Fruit fly (Drosophila melanogaster): Measurements from ENCODE around the gene CG43998.

Gene CG43998

dm6 chr3R:23931095-23931728 is 2.4 kb upstream of the CG43998 start, which contains the start of the genes Rpt2 and CG13599:
Gene Rpt2 (minus strand): TSS chr3R:23931558.
Gene CG13599 (plus strand): TSS chr3R:23931639.
- TF ChIP-seq Dll (optimal IDR thresholded peaks at IDR 0.05) (no peak), pan (optimal IDR thresholded peaks at IDR 0.05) (no peak), usp (GFP tag; optimal IDR thresholded peaks at IDR 0.05) (no peak), EcR (GFP tag; optimal IDR thresholded peaks at IDR 0.05) (no peak), CG8478 (optimal IDR thresholded peaks at IDR 0.05) (no peak), psq (optimal IDR thresholded peaks at IDR 0.05) (no peak)

dm6 chr3R:23927429-23927828 is 1.4 kb downstream of the CG43998 start, which contains the start of gene CG13601:
Gene CG13601 (minus strand): TSS chr3R:23927634.
- no peak for TF ChIP-seq pan (optimal IDR thresholded peaks at IDR 0.05)
- TF ChIP-seq psq (optimal IDR thresholded peaks at IDR 0.05): no peak
- no peak for TF ChIP-seq usp (GFP tag; optimal IDR thresholded peaks at IDR 0.05)
- TF ChIP-seq Dll (optimal IDR thresholded peaks at IDR 0.05): no peak
- no peak for TF ChIP-seq CG8478 (optimal IDR thresholded peaks at IDR 0.05)
- TF ChIP-seq EcR (GFP tag; optimal IDR thresholded peaks at IDR 0.05): no peak

- no peak for TF ChIP-seq Dll (optimal IDR thresholded peaks at IDR 0.05)
Measured at dm6 chr3R:23924200-23924599, 4.6 kb downstream of the CG43998 start, which contains the start of gene Ndc1. Gene Ndc1 (plus strand): TSS chr3R:23924399.

- no peak for TF ChIP-seq pan (optimal IDR thresholded peaks at IDR 0.05)
- TF ChIP-seq psq (optimal IDR thresholded peaks at IDR 0.05): no peak
- TF ChIP-seq EcR (GFP tag; optimal IDR thresholded peaks at IDR 0.05): no peak
- TF ChIP-seq CG8478 (optimal IDR thresholded peaks at IDR 0.05): no peak
- TF ChIP-seq usp (GFP tag; optimal IDR thresholded peaks at IDR 0.05): no peak
- TF ChIP-seq Dll (optimal IDR thresholded peaks at IDR 0.05): no peak
Measured at dm6 chr3R:23922502-23923350, 6.1 kb downstream of the CG43998 start, which contains the start of the genes sba and CG31141. Gene sba (minus strand): TSS chr3R:23922973. Gene CG31141 (plus strand): TSS chr3R:23923300.

dm6 chr3R:23921701-23922501 is 6.9 kb downstream of the CG43998 start:
- TF ChIP-seq CG8478 (optimal IDR thresholded peaks at IDR 0.05) (no peak), Dll (optimal IDR thresholded peaks at IDR 0.05) (no peak), EcR (GFP tag; optimal IDR thresholded peaks at IDR 0.05) (no peak), pan (optimal IDR thresholded peaks at IDR 0.05) (no peak)

- no peak for TF ChIP-seq pan (optimal IDR thresholded peaks at IDR 0.05)
- no peak for TF ChIP-seq CG8478 (optimal IDR thresholded peaks at IDR 0.05)
- TF ChIP-seq psq (optimal IDR thresholded peaks at IDR 0.05): no peak
- no peak for TF ChIP-seq EcR (GFP tag; optimal IDR thresholded peaks at IDR 0.05)
- TF ChIP-seq Dll (optimal IDR thresholded peaks at IDR 0.05): no peak
- TF ChIP-seq usp (GFP tag; optimal IDR thresholded peaks at IDR 0.05): no peak
Measured at dm6 chr3R:23920874-23921539, 7.8 kb downstream of the CG43998 start.

dm6 chr3R:23920387-23920786 is 8.4 kb downstream of the CG43998 start:
- no peak for TF ChIP-seq EcR (GFP tag; optimal IDR thresholded peaks at IDR 0.05)
- TF ChIP-seq Dll (optimal IDR thresholded peaks at IDR 0.05): no peak
- TF ChIP-seq pan (optimal IDR thresholded peaks at IDR 0.05): no peak
- TF ChIP-seq CG8478 (optimal IDR thresholded peaks at IDR 0.05): no peak
- no peak for TF ChIP-seq usp (GFP tag; optimal IDR thresholded peaks at IDR 0.05)
- no peak for TF ChIP-seq psq (optimal IDR thresholded peaks at IDR 0.05)

- TF ChIP-seq usp (GFP tag; optimal IDR thresholded peaks at IDR 0.05) (no peak), EcR (GFP tag; optimal IDR thresholded peaks at IDR 0.05) (no peak), pan (optimal IDR thresholded peaks at IDR 0.05) (no peak), Dll (optimal IDR thresholded peaks at IDR 0.05) (no peak), psq (optimal IDR thresholded peaks at IDR 0.05) (no peak), CG8478 (optimal IDR thresholded peaks at IDR 0.05) (no peak)
Measured at dm6 chr3R:23919366-23919765, 9.4 kb downstream of the CG43998 start.

- TF ChIP-seq CG8478 (optimal IDR thresholded peaks at IDR 0.05) (no peak), Dll (optimal IDR thresholded peaks at IDR 0.05) (peak; percentile 2)
Measured at dm6 chr3R:23915967-23916366, 12.8 kb downstream of the CG43998 start.

- TF ChIP-seq pan (optimal IDR thresholded peaks at IDR 0.05) (no peak), usp (GFP tag; optimal IDR thresholded peaks at IDR 0.05) (no peak), EcR (GFP tag; optimal IDR thresholded peaks at IDR 0.05) (no peak), CG8478 (optimal IDR thresholded peaks at IDR 0.05) (no peak), psq (optimal IDR thresholded peaks at IDR 0.05) (no peak), Dll (optimal IDR thresholded peaks at IDR 0.05) (no peak)
Measured at dm6 chr3R:23915042-23915428, 13.8 kb downstream of the CG43998 start.

dm6 chr3R:23914415-23915041 is 14.3 kb downstream of the CG43998 start:
- TF ChIP-seq Dll (optimal IDR thresholded peaks at IDR 0.05) (peak; percentile 68), usp (GFP tag; optimal IDR thresholded peaks at IDR 0.05) (no peak), EcR (GFP tag; optimal IDR thresholded peaks at IDR 0.05) (no peak), psq (optimal IDR thresholded peaks at IDR 0.05) (no peak), CG8478 (optimal IDR thresholded peaks at IDR 0.05) (no peak), pan (optimal IDR thresholded peaks at IDR 0.05) (no peak)
